Worm (Caenorhabditis elegans): ENCODE data around the gene T28C6.8.

T28C6.8 gene

ce11 chrIV:8794895-8795665 lies 35.4 kb downstream of the T28C6.8 start (continued):
- TF ChIP-seq C34B4.2 (tag; optimal IDR thresholded peaks at IDR 0.05) (no peak), unc-130 (tag; optimal IDR thresholded peaks at IDR 0.05) (no peak), ceh-90 (tag; optimal IDR thresholded peaks at IDR 0.05) (no peak), sox-4 (tag; optimal IDR thresholded peaks at IDR 0.05) (no peak), unc-62 (GFP tag; optimal IDR thresholded peaks at IDR 0.05) (no peak), fkh-10 (GFP tag; optimal IDR thresholded peaks at IDR 0.05) (peak; percentile 72), pag-3 (tag; optimal IDR thresholded peaks at IDR 0.05; ENCODE audit: borderline replicate concordance, insufficient read depth) (no peak), unc-30 (tag; optimal IDR thresholded peaks at IDR 0.05) (no peak), grh-1 (GFP tag; IDR thresholded peaks at IDR 0.05) (no peak), ceh-63 (GFP tag; optimal IDR thresholded peaks at IDR 0.05) (no peak), ces-1 (GFP tag; optimal IDR thresholded peaks at IDR 0.05) (no peak)

- no peak for TF ChIP-seq sup-37 (GFP tag; optimal IDR thresholded peaks at IDR 0.05)
- no peak for TF ChIP-seq aha-1 (tag; optimal IDR thresholded peaks at IDR 0.05)
- no peak for TF ChIP-seq pax-3 (tag; optimal IDR thresholded peaks at IDR 0.05)
- peak in 4 of 6 experiments; percentile 36 to 87 (median 82) for TF ChIP-seq elt-3 (tag; optimal IDR thresholded peaks at IDR 0.05)
- no peak for TF ChIP-seq lin-35 (GFP tag; optimal IDR thresholded peaks at IDR 0.05)
- TF ChIP-seq nhr-85 (tag), result no peak
- TF ChIP-seq alr-1 (tag; optimal IDR thresholded peaks at IDR 0.05; ENCODE audit: borderline replicate concordance), result no peak
- peak; percentile 71 for TF ChIP-seq blmp-1 (tag; optimal IDR thresholded peaks at IDR 0.05)
- no peak for TF ChIP-seq nhr-11 (tag; optimal IDR thresholded peaks at IDR 0.05)
- TF ChIP-seq mef-2 (tag; optimal IDR thresholded peaks at IDR 0.05), result no peak
- TF ChIP-seq nhr-28 (tag; optimal IDR thresholded peaks at IDR 0.05), result no peak
- TF ChIP-seq efl-1 (optimal IDR thresholded peaks at IDR 0.05), result no peak
- TF ChIP-seq efl-1 (GFP tag; optimal IDR thresholded peaks at IDR 0.05 in 1 of 2), result peak in 1 of 2 experiments; percentile 17
- TF ChIP-seq hlh-4 (tag; optimal IDR thresholded peaks at IDR 0.05), result no peak
- TF ChIP-seq fkh-10 (GFP tag; optimal IDR thresholded peaks at IDR 0.05), result no peak
- TF ChIP-seq nhr-19 (GFP tag; conservative IDR thresholded peaks at IDR 0.05), result no peak
- no peak for TF ChIP-seq mdl-1 (tag; optimal IDR thresholded peaks at IDR 0.05)
- TF ChIP-seq ama-1 (optimal IDR thresholded peaks at IDR 0.05), result no peak
- peak; percentile 56 for TF ChIP-seq lin-14 (GFP tag; optimal IDR thresholded peaks at IDR 0.05)
- TF ChIP-seq ztf-4 (tag; optimal IDR thresholded peaks at IDR 0.05), result no peak
- no peak for TF ChIP-seq ceh-88 (GFP tag; IDR thresholded peaks at IDR 0.05)
Measured at ce11 chrIV:8793223-8793622, 37.3 kb downstream of the T28C6.8 start.

ce11 chrIV:8792808-8793207 lies 37.7 kb downstream of the T28C6.8 start, which contains the start of gene C33D9.3:
Gene C33D9.3, minus strand, starts transcription at chrIV:8792908.
- TF ChIP-seq snu-23 (GFP tag; optimal IDR thresholded peaks at IDR 0.05) (no peak), efl-3 (GFP tag; optimal IDR thresholded peaks at IDR 0.05) (no peak), sup-37 (GFP tag; optimal IDR thresholded peaks at IDR 0.05) (no peak), lin-15B (tag; optimal IDR thresholded peaks at IDR 0.05) (no peak), zag-1 (tag; optimal IDR thresholded peaks at IDR 0.05) (no peak), F16B12.6 (tag; optimal IDR thresholded peaks at IDR 0.05) (no peak), nhr-76 (tag; optimal IDR thresholded peaks at IDR 0.05) (no peak), ets-5 (GFP tag; IDR thresholded peaks at IDR 0.05) (no peak), alr-1 (tag; optimal IDR thresholded peaks at IDR 0.05; ENCODE audit: borderline replicate concordance) (no peak), pag-3 (tag; optimal IDR thresholded peaks at IDR 0.05; ENCODE audit: borderline replicate concordance, insufficient read depth) (no peak), aly-2 (tag; optimal IDR thresholded peaks at IDR 0.05) (no peak), nhr-47 (tag; optimal IDR thresholded peaks at IDR 0.05) (no peak), tbx-2 (tag; optimal IDR thresholded peaks at IDR 0.05) (no peak), Y116A8C.19 (tag; optimal IDR thresholded peaks at IDR 0.05; ENCODE audit: borderline replicate concordance) (no peak), C04F5.9 (tag; optimal IDR thresholded peaks at IDR 0.05) (no peak), mep-1 (tag; optimal IDR thresholded peaks at IDR 0.05) (no peak)
